Fruit fly (Drosophila melanogaster): ENCODE measurements around the gene trol.
A peak's percentile ranks its signal among the peaks of the same experiment; 100 is the strongest.

Gene trol

dm6 chrX:2518361-2518760, 26.9 kb downstream of the trol start (continued):
- TF ChIP-seq pan (optimal IDR thresholded peaks at IDR 0.05) (no peak), pan (GFP tag; optimal IDR thresholded peaks at IDR 0.05 in 1 of 2, IDR thresholded peaks at IDR 0.05 in 1 of 2) (peak in 1 of 2 experiments; percentile 40), CG2889 (GFP tag; IDR thresholded peaks at IDR 0.05) (0 out of 3 replicates have a peak, but pooled peaks have one; percentile 7), lbe (GFP tag; optimal IDR thresholded peaks at IDR 0.05) (peak; percentile 10), CG4820 (GFP tag; optimal IDR thresholded peaks at IDR 0.05) (peak; percentile 66), zfh1 (GFP tag; IDR thresholded peaks at IDR 0.05) (0 out of 3 replicates have a peak, but pooled peaks have one; percentile 38), CG9727 (GFP tag; optimal IDR thresholded peaks at IDR 0.05) (peak; percentile 12), dysf (GFP tag; IDR thresholded peaks at IDR 0.05) (peak; percentile 30; the same call in 1 of the 3 replicates), CG4424 (GFP tag; optimal IDR thresholded peaks at IDR 0.05) (no peak), row (GFP tag; IDR thresholded peaks at IDR 0.05) (peak; percentile 38; the same call in 1 of the 3 replicates), nmo (GFP tag; optimal IDR thresholded peaks at IDR 0.05) (peak; percentile 0), Ssrp (tag; optimal IDR thresholded peaks at IDR 0.05) (peak; percentile 16), sens (GFP tag) (no peak)

dm6 chrX:2517525-2518294, 27.5 kb downstream of the trol start:
- TF ChIP-seq B-H1 (GFP tag; IDR thresholded peaks at IDR 0.05): no peak
- no peak for TF ChIP-seq CG8478 (optimal IDR thresholded peaks at IDR 0.05)
- TF ChIP-seq Atf-2 (GFP tag; optimal IDR thresholded peaks at IDR 0.05): peak; percentile 73
- no peak for TF ChIP-seq CG6254 (GFP tag; optimal IDR thresholded peaks at IDR 0.05)
- TF ChIP-seq CG15269 (tag; optimal IDR thresholded peaks at IDR 0.05): no peak
- no peak for TF ChIP-seq ssp (GFP tag; IDR thresholded peaks at IDR 0.05)
- TF ChIP-seq Doc3 (GFP tag; IDR thresholded peaks at IDR 0.05; ENCODE audit: partially characterized antibody): no peak
- no peak for TF ChIP-seq croc (GFP tag; conservative IDR thresholded peaks at IDR 0.05)
- TF ChIP-seq Nf-YB (GFP tag; optimal IDR thresholded peaks at IDR 0.05): peak; percentile 71
- no peak for TF ChIP-seq Six4 (GFP tag; optimal IDR thresholded peaks at IDR 0.05)
- TF ChIP-seq pan (optimal IDR thresholded peaks at IDR 0.05): no peak
- no peak for TF ChIP-seq pan (GFP tag; optimal IDR thresholded peaks at IDR 0.05 in 1 of 2, IDR thresholded peaks at IDR 0.05 in 1 of 2)
- TF ChIP-seq CG2199 (GFP tag; IDR thresholded peaks at IDR 0.05): 0 out of 3 replicates have a peak, but pooled peaks have one; percentile 59
- TF ChIP-seq CG4328 (GFP tag; optimal IDR thresholded peaks at IDR 0.05): no peak
- peak; percentile 96 for TF ChIP-seq CG11504 (tag; optimal IDR thresholded peaks at IDR 0.05)
- no peak for TF ChIP-seq CG33557 (GFP tag; optimal IDR thresholded peaks at IDR 0.05)
- no peak for TF ChIP-seq H15 (GFP tag; IDR thresholded peaks at IDR 0.05)
- no peak for TF ChIP-seq Bdp1 (GFP tag; optimal IDR thresholded peaks at IDR 0.05)
- no peak for TF ChIP-seq ro (GFP tag; IDR thresholded peaks at IDR 0.05)
- no peak for TF ChIP-seq CG9876 (GFP tag; optimal IDR thresholded peaks at IDR 0.05)
- no peak for TF ChIP-seq Doc2 (GFP tag; IDR thresholded peaks at IDR 0.05)
- peak; percentile 73 for TF ChIP-seq Nf-YC (tag; optimal IDR thresholded peaks at IDR 0.05)
- peak; percentile 89 for TF ChIP-seq Deaf1 (tag; optimal IDR thresholded peaks at IDR 0.05)
- TF ChIP-seq CG17802 (tag; optimal IDR thresholded peaks at IDR 0.05): no peak
- TF ChIP-seq CG13775 (GFP tag; optimal IDR thresholded peaks at IDR 0.05): no peak
- TF ChIP-seq hbn (GFP tag; IDR thresholded peaks at IDR 0.05; ENCODE audit: partially characterized antibody): no peak
- no peak for TF ChIP-seq sug (tag; optimal IDR thresholded peaks at IDR 0.05)
- no peak for TF ChIP-seq CG3065 (GFP tag; optimal IDR thresholded peaks at IDR 0.05)
- no peak for TF ChIP-seq Lhr (GFP tag; optimal IDR thresholded peaks at IDR 0.05)
- TF ChIP-seq oc (tag; optimal IDR thresholded peaks at IDR 0.05): no peak
- no peak for TF ChIP-seq Vsx1 (GFP tag; optimal IDR thresholded peaks at IDR 0.05)
- no peak for TF ChIP-seq CG3163 (GFP tag; optimal IDR thresholded peaks at IDR 0.05)
